Fruit fly (Drosophila melanogaster): ENCODE results near the gene Jhbp4.

- TF ChIP-seq CG1832 (GFP tag; optimal IDR thresholded peaks at IDR 0.05), result peak; percentile 27
- no peak for TF ChIP-seq Mad (GFP tag; optimal IDR thresholded peaks at IDR 0.05)
- no peak for TF ChIP-seq Sox100B (GFP tag; optimal IDR thresholded peaks at IDR 0.05)
- no peak for TF ChIP-seq Meics (GFP tag; optimal IDR thresholded peaks at IDR 0.05)
- TF ChIP-seq BEAF-32 (GFP tag; optimal IDR thresholded peaks at IDR 0.05), result no peak
- TF ChIP-seq HLH54F (GFP tag; optimal IDR thresholded peaks at IDR 0.05), result no peak
- TF ChIP-seq cas (GFP tag; IDR thresholded peaks at IDR 0.05), result no peak
- TF ChIP-seq CG12744 (GFP tag; optimal IDR thresholded peaks at IDR 0.05), result no peak
- no peak for TF ChIP-seq CG3726 (GFP tag; IDR thresholded peaks at IDR 0.05)
- TF ChIP-seq CkIIα-i1 (GFP tag; IDR thresholded peaks at IDR 0.05), result no peak
- TF ChIP-seq D (optimal IDR thresholded peaks at IDR 0.05), result no peak
- no peak for TF ChIP-seq D (GFP tag; optimal IDR thresholded peaks at IDR 0.05)
- no peak for TF ChIP-seq E2f2 (GFP tag; IDR thresholded peaks at IDR 0.05)
Observed at dm6 chr3R:16038049-16038448, 5.2 kb upstream of the Jhbp4 start.
